Fruit fly (Drosophila melanogaster) whole organism, embryonic: ENCODE results near the gene CG7512.

ENCODE experiments used
- Atf3 ChIP-seq: fragments of 200-800 bp; sonication (Bioruptor generic); optimal IDR thresholded peaks from 3 replicates; lab custom pipeline; 2016; ENCODE audit warnings: missing biosample characterization, missing genetic modification characterization
- CG10209 ChIP-seq: fragments of 200-800 bp; sonication (Bioruptor generic); optimal IDR thresholded peaks from 3 replicates; lab custom pipeline; 2017; ENCODE audit warnings: missing biosample characterization, mild to moderate bottlenecking, missing genetic modification characterization, missing genetic modification reagents
- CG10267 ChIP-seq: fragments of 200-800 bp; sonication (Bioruptor generic); optimal IDR thresholded peaks from 2 replicates; lab custom pipeline; 2018; ENCODE audit warnings: missing biosample characterization, mild to moderate bottlenecking, missing genetic modification characterization, moderate library complexity
- CG12236 ChIP-seq: fragments of 200-800 bp; sonication (Bioruptor generic); optimal IDR thresholded peaks from 2 replicates; lab custom pipeline; 2016; ENCODE audit warnings: missing biosample characterization, missing genetic modification characterization
- CG14667 ChIP-seq: fragments of 200-800 bp; sonication (Bioruptor generic); IDR thresholded peaks from 2 replicates; pipeline ENCODE4 v1.3.6; 2022; ENCODE audit warnings: missing biosample characterization, missing genetic modification characterization
- CG1529 ChIP-seq: fragments of 200-800 bp; sonication (Bioruptor generic); optimal IDR thresholded peaks from 3 replicates; lab custom pipeline; 2018; ENCODE audit warnings: missing biosample characterization, missing genetic modification characterization
- CG15601 ChIP-seq: fragments of 200-800 bp; sonication (Bioruptor generic); optimal IDR thresholded peaks from 3 replicates; lab custom pipeline; 2019; ENCODE audit warnings: missing biosample characterization, mild to moderate bottlenecking, missing genetic modification characterization, moderate library complexity
- CG3065 ChIP-seq: fragments of 200-800 bp; sonication (Bioruptor generic); optimal IDR thresholded peaks from 2 replicates; lab custom pipeline; 2016; ENCODE audit warnings: missing biosample characterization, missing genetic modification characterization
- CG31365 ChIP-seq: fragments of 200-800 bp; sonication (Bioruptor generic); optimal IDR thresholded peaks from 2 replicates; lab custom pipeline; 2018; ENCODE audit warnings: missing biosample characterization, mild to moderate bottlenecking, missing genetic modification characterization
- CG3847 ChIP-seq: fragments of 200-800 bp; sonication (Bioruptor generic); IDR thresholded peaks from 2 replicates; pipeline ENCODE4 v1.3.6; 2022; ENCODE audit warnings: missing biosample characterization, missing genetic modification characterization
- CG6765 ChIP-seq: fragments of 200-800 bp; sonication (Bioruptor generic); optimal IDR thresholded peaks from 3 replicates; lab custom pipeline; 2017; ENCODE audit warnings: missing biosample characterization, mild to moderate bottlenecking, missing genetic modification characterization
- CG7372 ChIP-seq: fragments of 200-800 bp; sonication (Bioruptor generic); IDR thresholded peaks from 2 replicates; pipeline ENCODE4 v1.3.6; 2022; ENCODE audit warnings: missing biosample characterization, missing genetic modification characterization
- CG8765 ChIP-seq: fragments of 200-800 bp; sonication (Bioruptor generic); IDR thresholded peaks from 2 replicates; pipeline ENCODE4 v1.3.6; 2022; ENCODE audit warnings: missing biosample characterization, missing genetic modification characterization
- CG9215 ChIP-seq: fragments of 200-800 bp; sonication (Bioruptor generic); IDR thresholded peaks from 2 replicates; pipeline ENCODE4 v1.3.6; 2022; ENCODE audit warnings: missing biosample characterization, missing genetic modification characterization
- CG9609 ChIP-seq: fragments of 200-800 bp; sonication (Bioruptor generic); optimal IDR thresholded peaks from 3 replicates; lab custom pipeline; 2016; ENCODE audit warnings: missing biosample characterization, missing genetic modification characterization
- CG9727 ChIP-seq: fragments of 200-800 bp; sonication (Bioruptor generic); optimal IDR thresholded peaks from 3 replicates; lab custom pipeline; 2017; ENCODE audit warnings: missing biosample characterization, mild to moderate bottlenecking, missing genetic modification characterization
- Dip3 ChIP-seq: fragments of 200-800 bp; sonication (Bioruptor generic); optimal IDR thresholded peaks from 3 replicates; lab custom pipeline; 2016; ENCODE audit warnings: missing biosample characterization, missing genetic modification characterization
- E2f1 ChIP-seq: fragments of 200-800 bp; sonication (Bioruptor generic); IDR thresholded peaks from 2 replicates; pipeline ENCODE4 v1.3.6; 2022; ENCODE audit warnings: missing biosample characterization, missing genetic modification characterization
- Gug ChIP-seq: fragments of 200-800 bp; sonication (Bioruptor generic); IDR thresholded peaks from 4 replicates; pipeline ENCODE4 v1.3.6; 2022; ENCODE audit warnings: missing biosample characterization, missing genetic modification characterization
- HmgZ ChIP-seq: fragments of 200-800 bp; sonication (Bioruptor generic); optimal IDR thresholded peaks from 2 replicates; lab custom pipeline; 2018; ENCODE audit warnings: missing biosample characterization, mild to moderate bottlenecking, missing genetic modification characterization
- MBD-R2 ChIP-seq: fragments of 200-800 bp; sonication (Bioruptor generic); IDR thresholded peaks from 2 replicates; pipeline ENCODE4 v1.3.6; 2022; ENCODE audit warnings: missing biosample characterization, missing genetic modification characterization
- MESR4 ChIP-seq: fragments of 200-800 bp; sonication (Bioruptor generic); optimal IDR thresholded peaks from 2 replicates; lab custom pipeline; 2018; ENCODE audit warnings: missing biosample characterization, mild to moderate bottlenecking, missing genetic modification characterization, moderate library complexity
- Max ChIP-seq: fragments of 200-800 bp; sonication (Bioruptor generic); optimal IDR thresholded peaks from 2 replicates; lab custom pipeline; 2016; ENCODE audit warnings: missing biosample characterization, mild to moderate bottlenecking, missing genetic modification characterization
- Mrtf ChIP-seq: fragments of 200-800 bp; sonication (Bioruptor generic); IDR thresholded peaks from 3 replicates; pipeline ENCODE4 v1.3.6; 2022; ENCODE audit warnings: missing biosample characterization, missing genetic modification characterization
- Nf-YB ChIP-seq: fragments of 200-800 bp; sonication (Bioruptor generic); optimal IDR thresholded peaks from 3 replicates; lab custom pipeline; 2019; ENCODE audit warnings: missing biosample characterization, mild to moderate bottlenecking, missing genetic modification characterization, moderate library complexity
- Nf-YC ChIP-seq: fragments of 200-800 bp; optimal IDR thresholded peaks from 3 replicates; lab custom pipeline; 2019; ENCODE audit warnings: missing biosample characterization, mild to moderate bottlenecking, missing genetic modification characterization, moderate library complexity
- NfI ChIP-seq: fragments of 200-800 bp; sonication (Bioruptor generic); optimal IDR thresholded peaks from 3 replicates; lab custom pipeline; 2018; ENCODE audit warnings: missing biosample characterization, mild to moderate bottlenecking, missing genetic modification characterization, moderate library complexity
- Scr ChIP-seq: fragments of 200-800 bp; sonication (Bioruptor generic); IDR thresholded peaks from 2 replicates; pipeline ENCODE4 v1.3.6; 2022; ENCODE audit warnings: missing biosample characterization, missing genetic modification characterization; ENCODE audit not compliant: partially characterized antibody
- bbx ChIP-seq: fragments of 200-800 bp; sonication (Bioruptor generic); IDR thresholded peaks from 2 replicates; pipeline ENCODE4 v1.3.6; 2022; ENCODE audit warnings: missing biosample characterization, missing genetic modification characterization; ENCODE audit not compliant: partially characterized antibody
- caup ChIP-seq: fragments of 200-800 bp; sonication (Bioruptor generic); optimal IDR thresholded peaks from 3 replicates; lab custom pipeline; 2017; ENCODE audit warnings: missing biosample characterization, mild to moderate bottlenecking, missing genetic modification characterization, moderate library complexity; ENCODE audit not compliant: severe bottlenecking
- ci ChIP-seq: fragments of 200-800 bp; sonication (Bioruptor generic); IDR thresholded peaks from 3 replicates; pipeline ENCODE4 v1.3.6; 2022; ENCODE audit warnings: missing biosample characterization, missing genetic modification characterization
- crp ChIP-seq, 2 experiments: fragments of 200-800 bp; sonication (Bioruptor generic); optimal IDR thresholded peaks; 2 replicates in 1 of 2; 3 replicates in 1 of 2; lab custom pipeline; 2017; ENCODE audit warnings: missing biosample characterization in 2 of 2, missing genetic modification characterization in 2 of 2, mild to moderate bottlenecking in 1 of 2, moderate library complexity in 1 of 2
- dati ChIP-seq: fragments of 200-800 bp; sonication (Bioruptor generic); IDR thresholded peaks from 2 replicates; pipeline ENCODE4 v1.3.6; 2022; ENCODE audit warnings: missing biosample characterization, missing genetic modification characterization
- gfzf ChIP-seq: fragments of 200-800 bp; sonication (Bioruptor generic); optimal IDR thresholded peaks from 2 replicates; lab custom pipeline; 2016; ENCODE audit warnings: missing biosample characterization, mild to moderate bottlenecking, missing genetic modification characterization, moderate library complexity
- ind ChIP-seq: fragments of 200-800 bp; sonication (Bioruptor generic); optimal IDR thresholded peaks from 3 replicates; lab custom pipeline; 2016; ENCODE audit warnings: missing biosample characterization, missing genetic modification characterization
- insv ChIP-seq, 2 experiments: fragments of 200-800 bp; sonication (Bioruptor generic); optimal IDR thresholded peaks; 3 replicates each; lab custom pipeline; 2016 to 2018; ENCODE audit warnings: missing biosample characterization in 2 of 2, missing genetic modification characterization in 2 of 2
- mld ChIP-seq: fragments of 200-800 bp; sonication (Bioruptor generic); IDR thresholded peaks from 3 replicates; pipeline ENCODE4 v1.3.6; 2022; ENCODE audit warnings: missing biosample characterization, missing genetic modification characterization; ENCODE audit not compliant: partially characterized antibody
- org-1 ChIP-seq: fragments of 200-800 bp; sonication (Bioruptor generic); optimal IDR thresholded peaks from 2 replicates; lab custom pipeline; 2017; ENCODE audit warnings: missing biosample characterization, missing genetic modification characterization
- repo ChIP-seq: fragments of 200-800 bp; sonication (Bioruptor generic); optimal IDR thresholded peaks from 2 replicates; lab custom pipeline; 2016; ENCODE audit warnings: missing biosample characterization, missing genetic modification characterization
- seq ChIP-seq: fragments of 200-800 bp; sonication (Bioruptor generic); IDR thresholded peaks from 2 replicates; pipeline ENCODE4 v1.3.6; 2022; ENCODE audit warnings: missing biosample characterization, missing genetic modification characterization
- sima ChIP-seq: fragments of 200-800 bp; sonication (Bioruptor generic); optimal IDR thresholded peaks from 2 replicates; lab custom pipeline; 2016; ENCODE audit warnings: missing biosample characterization, missing genetic modification characterization
- slbo ChIP-seq: fragments of 200-800 bp; sonication (Bioruptor generic); IDR thresholded peaks from 2 replicates; pipeline ENCODE4 v1.3.6; 2022; ENCODE audit warnings: missing biosample characterization, missing genetic modification characterization
- ssp ChIP-seq: fragments of 200-800 bp; sonication (Bioruptor generic); IDR thresholded peaks from 2 replicates; pipeline ENCODE4 v1.3.6; 2022; ENCODE audit warnings: missing biosample characterization, missing genetic modification characterization
- stc ChIP-seq: fragments of 200-800 bp; sonication (Bioruptor generic); IDR thresholded peaks from 2 replicates; pipeline ENCODE4 v1.3.6; 2022; ENCODE audit warnings: missing biosample characterization, missing genetic modification characterization
- trh ChIP-seq: fragments of 200-800 bp; sonication (Bioruptor generic); optimal IDR thresholded peaks from 2 replicates; lab custom pipeline; 2016; ENCODE audit warnings: missing biosample characterization, missing genetic modification characterization
- ttk ChIP-seq: fragments of 200-800 bp; sonication (Bioruptor generic); IDR thresholded peaks from 2 replicates; pipeline ENCODE4 v2.1.2; 2022; ENCODE audit warnings: missing biosample characterization, missing genetic modification characterization
- tup ChIP-seq: fragments of 200-800 bp; sonication (Bioruptor generic); optimal IDR thresholded peaks from 2 replicates; lab custom pipeline; 2016; ENCODE audit warnings: missing biosample characterization, mild to moderate bottlenecking, missing genetic modification characterization, moderate library complexity
- usp ChIP-seq: fragments of >200 bp; optimal IDR thresholded peaks from 2 replicates; lab custom pipeline; 2017; ENCODE audit warnings: missing biosample characterization, missing genetic modification characterization
- zen ChIP-seq: fragments of 200-800 bp; sonication (Bioruptor generic); optimal IDR thresholded peaks from 3 replicates; lab custom pipeline; 2018; ENCODE audit warnings: missing biosample characterization, mild to moderate bottlenecking, missing genetic modification characterization, moderate library complexity
- zfh1 ChIP-seq: fragments of 200-800 bp; sonication (Bioruptor generic); IDR thresholded peaks from 3 replicates; pipeline ENCODE4 v1.3.6; 2022; ENCODE audit warnings: missing biosample characterization, missing genetic modification characterization

CG7512 gene

dm6 chr3L:11534391-11535246 is 21.1 kb downstream of the CG7512 start (continued):
- TF ChIP-seq CG15601 (tag; lab: Kevin White, UChicago) (no peak), CG14667 (GFP tag; lab: Robert Waterston, UW) (no peak), Mrtf (no peak), CG10267 (tag; lab: Kevin White, UChicago) (no peak), ci (GFP tag; lab: Robert Waterston, UW) (peak; percentile 36; the same call in 2 of the 3 replicates), CG3065 (GFP tag; lab: Kevin White, UChicago) (no peak), Gug (GFP tag; lab: Robert Waterston, UW) (no peak; the same call in 3 of the 4 replicates), CG1529 (GFP tag; lab: Kevin White, UChicago) (no peak), ind (GFP tag; lab: Kevin White, UChicago) (peak; percentile 3), org-1 (GFP tag; lab: Kevin White, UChicago) (no peak), HmgZ (tag; lab: Kevin White, UChicago) (no peak), Max (GFP tag; lab: Kevin White, UChicago) (no peak), CG10209 (GFP tag; lab: Kevin White, UChicago) (peak; percentile 12), slbo (GFP tag; lab: Robert Waterston, UW) (peak; percentile 50; the same call in 1 of the 2 replicates), trh (GFP tag; lab: Kevin White, UChicago) (no peak), caup (GFP tag; lab: Kevin White, UChicago) (no peak), ssp (GFP tag; lab: Robert Waterston, UW) (no peak), CG9609 (GFP tag; lab: Kevin White, UChicago) (no peak), Atf3 (GFP tag; lab: Kevin White, UChicago) (no peak), E2f1 (GFP tag; lab: Robert Waterston, UW) (no peak), Nf-YC (tag; lab: Kevin White, UChicago) (no peak), stc (GFP tag; lab: Robert Waterston, UW) (no peak), CG3847 (GFP tag; lab: Robert Waterston, UW) (no peak), Nf-YB (GFP tag; lab: Kevin White, UChicago) (no peak), zfh1 (GFP tag; lab: Robert Waterston, UW) (0 out of 3 replicates have a peak, but pooled peaks have one; percentile 11), CG9727 (GFP tag; lab: Kevin White, UChicago) (no peak), ttk (GFP tag; lab: Robert Waterston, UW) (no peak), Scr (GFP tag; lab: Robert Waterston, UW) (no peak), usp (no peak), crp (GFP tag; optimal IDR thresholded peaks at IDR 0.05; lab: Kevin White, UChicago) (peak in 1 of 2 experiments; percentile 80), MBD-R2 (no peak), Dip3 (GFP tag; lab: Kevin White, UChicago) (no peak), mld (no peak), dati (GFP tag; lab: Robert Waterston, UW) (no peak), CG7372 (GFP tag; lab: Robert Waterston, UW) (no peak), seq (GFP tag; lab: Robert Waterston, UW) (no peak), sima (GFP tag; lab: Kevin White, UChicago) (no peak), MESR4 (GFP tag; lab: Kevin White, UChicago) (no peak), CG6765 (GFP tag; lab: Kevin White, UChicago) (no peak), zen (tag; lab: Kevin White, UChicago) (no peak), CG12236 (GFP tag; lab: Kevin White, UChicago) (no peak), bbx (GFP tag; lab: Robert Waterston, UW) (0 out of 2 replicates have a peak, but pooled peaks have one; percentile 9), tup (no peak), gfzf (GFP tag; lab: Kevin White, UChicago) (no peak), CG8765 (no peak), insv (GFP tag; optimal IDR thresholded peaks at IDR 0.05; lab: Kevin White, UChicago) (no peak), repo (GFP tag; lab: Kevin White, UChicago) (no peak), NfI (GFP tag; lab: Kevin White, UChicago) (peak; percentile 13), CG9215 (GFP tag; lab: Robert Waterston, UW) (no peak), CG31365 (tag; lab: Kevin White, UChicago) (no peak)
